Worm (Caenorhabditis elegans): ENCODE measurements around the gene C38C6.3.

DNA sequence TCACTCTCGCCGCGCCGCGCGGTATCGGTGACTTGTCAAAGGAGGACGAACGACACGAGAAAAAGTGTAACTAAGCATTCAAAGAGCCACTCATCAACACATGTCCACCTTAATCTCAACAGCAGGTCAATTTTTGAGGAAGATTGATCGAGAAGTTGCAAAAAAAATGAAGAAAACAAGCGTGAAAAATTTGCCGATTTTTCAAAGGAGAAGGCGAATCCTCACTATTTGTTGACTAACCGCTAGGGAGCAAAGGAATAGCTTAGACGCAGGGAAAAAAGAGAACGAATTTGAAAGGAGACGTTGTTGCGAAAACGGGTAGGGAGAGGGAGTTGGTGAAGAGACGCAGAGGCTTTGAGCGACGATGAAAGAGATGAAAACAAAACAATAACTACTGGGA is 12.4 kb downstream of the C38C6.3 start:
- no peak for TF ChIP-seq ama-1 (optimal IDR thresholded peaks at IDR 0.05)
- no peak for TF ChIP-seq nhr-28 (tag; optimal IDR thresholded peaks at IDR 0.05)
- TF ChIP-seq vab-15 (tag; optimal IDR thresholded peaks at IDR 0.05) = no peak
- TF ChIP-seq nhr-77 (tag; optimal IDR thresholded peaks at IDR 0.05) = peak; percentile 14
